Fruit fly (Drosophila melanogaster) whole organism: ENCODE measurements around the gene CrebA.
A peak's percentile ranks its signal among the peaks of the same experiment; 100 is the strongest.

Experiments used
- CG8478 ChIP-seq: fragments of >200 bp; optimal IDR thresholded peaks from 2 replicates; lab custom pipeline; 2018; ENCODE audit warnings: inconsistent platforms
- Dll ChIP-seq: fragments of >200 bp; optimal IDR thresholded peaks from 2 replicates; lab custom pipeline; 2017
- EcR ChIP-seq, 2 experiments: fragments of >200 bp; optimal IDR thresholded peaks; 2 replicates each; lab custom pipeline; 2017; ENCODE audit warnings: missing biosample characterization in 2 of 2, missing genetic modification characterization in 2 of 2, missing genetic modification reagents in 2 of 2
- pan ChIP-seq: fragments of >200 bp; optimal IDR thresholded peaks from 2 replicates; lab custom pipeline; 2017
- psq ChIP-seq: fragments of >200 bp; optimal IDR thresholded peaks from 2 replicates; lab custom pipeline; 2017
- usp ChIP-seq: fragments of >200 bp; optimal IDR thresholded peaks from 2 replicates; lab custom pipeline; 2017; ENCODE audit warnings: missing biosample characterization, missing genetic modification characterization, mixed read lengths

The CrebA gene

dm6 chr3L:15587445-15588381 lies 52.5 kb downstream of the CrebA start, which contains the start of gene CG7656:
TSS of gene CG7656 (minus strand) at chr3L:15588175.
- TF ChIP-seq usp (GFP tag; lab: Kevin White, UChicago) (no peak), Dll (lab: Kevin White, UChicago) (no peak), EcR (GFP tag; optimal IDR thresholded peaks at IDR 0.05; lab: Kevin White, UChicago) (no peak), psq (lab: Kevin White, UChicago) (no peak), pan (lab: Kevin White, UChicago) (no peak), CG8478 (lab: Kevin White, UChicago) (no peak)

- TF ChIP-seq CG8478 (lab: Kevin White, UChicago), result no peak
- TF ChIP-seq Dll (lab: Kevin White, UChicago), result no peak
- no peak for TF ChIP-seq usp (GFP tag; lab: Kevin White, UChicago)
- TF ChIP-seq psq (lab: Kevin White, UChicago), result no peak
- TF ChIP-seq pan (lab: Kevin White, UChicago), result no peak
- TF ChIP-seq EcR (GFP tag; optimal IDR thresholded peaks at IDR 0.05; lab: Kevin White, UChicago), result no peak
Measured at dm6 chr3L:15588514-15589138, 53.4 kb downstream of the CrebA start, which contains the start of gene RhoGAP71E. TSS of gene RhoGAP71E (plus strand) at chr3L:15588860.

dm6 chr3L:15589746-15590145 lies 54.6 kb downstream of the CrebA start:
- TF ChIP-seq psq (lab: Kevin White, UChicago) (no peak), usp (GFP tag; lab: Kevin White, UChicago) (no peak), Dll (lab: Kevin White, UChicago) (no peak)

dm6 chr3L:15590803-15591597 lies 55.8 kb downstream of the CrebA start:
- no peak for TF ChIP-seq usp (GFP tag; lab: Kevin White, UChicago)
- no peak for TF ChIP-seq EcR (GFP tag; optimal IDR thresholded peaks at IDR 0.05; lab: Kevin White, UChicago)
- no peak for TF ChIP-seq pan (lab: Kevin White, UChicago)
- no peak for TF ChIP-seq Dll (lab: Kevin White, UChicago)
- TF ChIP-seq CG8478 (lab: Kevin White, UChicago), result no peak
- no peak for TF ChIP-seq psq (lab: Kevin White, UChicago)

dm6 chr3L:15592536-15593260 lies 57.5 kb downstream of the CrebA start:
- TF ChIP-seq usp (GFP tag; lab: Kevin White, UChicago) (no peak), psq (lab: Kevin White, UChicago) (no peak), CG8478 (lab: Kevin White, UChicago) (no peak), EcR (GFP tag; optimal IDR thresholded peaks at IDR 0.05; lab: Kevin White, UChicago) (no peak), pan (lab: Kevin White, UChicago) (no peak), Dll (lab: Kevin White, UChicago) (no peak)

dm6 chr3L:15593399-15593798 lies 58.2 kb downstream of the CrebA start:
- no peak for TF ChIP-seq usp (GFP tag; lab: Kevin White, UChicago)

- TF ChIP-seq usp (GFP tag; lab: Kevin White, UChicago), result no peak
- peak; percentile 1 for TF ChIP-seq pan (lab: Kevin White, UChicago)
Measured at dm6 chr3L:15594093-15594653, 59.0 kb downstream of the CrebA start.

dm6 chr3L:15595175-15595724 lies 60.1 kb downstream of the CrebA start:
- TF ChIP-seq CG8478 (lab: Kevin White, UChicago), result no peak
- TF ChIP-seq EcR (GFP tag; optimal IDR thresholded peaks at IDR 0.05; lab: Kevin White, UChicago), result no peak
- no peak for TF ChIP-seq pan (lab: Kevin White, UChicago)
- TF ChIP-seq Dll (lab: Kevin White, UChicago), result no peak
- no peak for TF ChIP-seq psq (lab: Kevin White, UChicago)
- no peak for TF ChIP-seq usp (GFP tag; lab: Kevin White, UChicago)

- TF ChIP-seq pan (lab: Kevin White, UChicago), result no peak
- no peak for TF ChIP-seq Dll (lab: Kevin White, UChicago)
- TF ChIP-seq usp (GFP tag; lab: Kevin White, UChicago), result no peak
- TF ChIP-seq EcR (GFP tag; optimal IDR thresholded peaks at IDR 0.05; lab: Kevin White, UChicago), result no peak
- TF ChIP-seq CG8478 (lab: Kevin White, UChicago), result no peak
Measured at dm6 chr3L:15595980-15596379, 60.8 kb downstream of the CrebA start.
